Worm (Caenorhabditis elegans) whole organism, early embryonic: ENCODE results near the gene hrg-1.

ENCODE experiments used
- B0310.2 ChIP-seq: sonication (generic microtip); optimal IDR thresholded peaks from 2 replicates; lab custom pipeline; 2016; ENCODE audit warnings: mild to moderate bottlenecking, missing genetic modification characterization, missing compliant biosample characterization
- F13C5.2 ChIP-seq: sonication (generic microtip); optimal IDR thresholded peaks from 2 replicates; lab custom pipeline; 2017; ENCODE audit warnings: mild to moderate bottlenecking, missing genetic modification characterization, inconsistent platforms, missing compliant biosample characterization
- aly-1 ChIP-seq: sonication (generic microtip); optimal IDR thresholded peaks from 2 replicates; lab custom pipeline; 2016; ENCODE audit warnings: missing genetic modification characterization, missing compliant biosample characterization
- ama-1 ChIP-seq: fragments of 150-350 bp; optimal IDR thresholded peaks from 2 replicates; lab custom pipeline; 2014
- ceh-13 ChIP-seq: fragments of 200-800 bp; sonication (Bioruptor generic); optimal IDR thresholded peaks from 2 replicates; lab custom pipeline; 2018; ENCODE audit warnings: mild to moderate bottlenecking, missing genetic modification characterization, missing compliant biosample characterization
- ceh-36 ChIP-seq: sonication (generic microtip); optimal IDR thresholded peaks from 2 replicates; lab custom pipeline; 2016; ENCODE audit warnings: missing genetic modification characterization, inconsistent platforms, missing compliant biosample characterization
- ets-7 ChIP-seq: sonication (generic microtip); optimal IDR thresholded peaks from 2 replicates; lab custom pipeline; 2016; ENCODE audit warnings: missing genotype, missing genetic modification characterization, missing compliant biosample characterization
- flt-1 ChIP-seq: fragments of 200-800 bp; sonication (Bioruptor generic); IDR thresholded peaks from 2 replicates; pipeline ENCODE4 v1.3.6; 2022; ENCODE audit warnings: missing genetic modification characterization, missing compliant biosample characterization
- hmbx-1 ChIP-seq: sonication (generic microtip); optimal IDR thresholded peaks from 2 replicates; lab custom pipeline; 2016; ENCODE audit warnings: mild to moderate bottlenecking, missing genetic modification characterization, missing compliant biosample characterization
- hmg-4 ChIP-seq: fragments of 200-800 bp; sonication (Bioruptor generic); optimal IDR thresholded peaks from 2 replicates; lab custom pipeline; 2018; ENCODE audit warnings: mild to moderate bottlenecking, missing genetic modification characterization, missing compliant biosample characterization
- hnd-1 ChIP-seq: sonication (generic microtip); optimal IDR thresholded peaks from 2 replicates; lab custom pipeline; 2016; ENCODE audit warnings: missing genetic modification characterization, missing compliant biosample characterization
- pes-1 ChIP-seq: fragments of 200-800 bp; sonication (Bioruptor generic); IDR thresholded peaks from 2 replicates; pipeline ENCODE4 v1.3.6; 2022; ENCODE audit warnings: missing genetic modification reagents, missing genetic modification characterization, missing compliant biosample characterization
- scrt-1 ChIP-seq: fragments of 200-800 bp; sonication (Bioruptor generic); IDR thresholded peaks from 2 replicates; pipeline ENCODE4 v1.3.6; 2022; ENCODE audit warnings: missing genetic modification characterization, missing compliant biosample characterization
- sea-1 ChIP-seq: fragments of 200-800 bp; sonication (Bioruptor generic); conservative IDR thresholded peaks from 2 replicates; pipeline ENCODE4 v1.3.6; 2022; ENCODE audit warnings: missing genetic modification characterization, missing compliant biosample characterization
- tbx-11 ChIP-seq: fragments of 200-800 bp; sonication (Bioruptor generic); IDR thresholded peaks from 2 replicates; pipeline ENCODE4 v1.3.6; 2022; ENCODE audit warnings: missing genetic modification characterization, missing compliant biosample characterization
- tbx-37 ChIP-seq: fragments of 200-800 bp; sonication (Bioruptor generic); conservative IDR thresholded peaks from 2 replicates; pipeline ENCODE4 v1.3.6; 2022; ENCODE audit warnings: missing genetic modification reagents, missing genetic modification characterization, missing compliant biosample characterization
- tra-4 ChIP-seq: sonication (generic microtip); optimal IDR thresholded peaks from 2 replicates; lab custom pipeline; 2017; ENCODE audit warnings: missing genetic modification characterization, missing compliant biosample characterization

Gene hrg-1

DNA sequence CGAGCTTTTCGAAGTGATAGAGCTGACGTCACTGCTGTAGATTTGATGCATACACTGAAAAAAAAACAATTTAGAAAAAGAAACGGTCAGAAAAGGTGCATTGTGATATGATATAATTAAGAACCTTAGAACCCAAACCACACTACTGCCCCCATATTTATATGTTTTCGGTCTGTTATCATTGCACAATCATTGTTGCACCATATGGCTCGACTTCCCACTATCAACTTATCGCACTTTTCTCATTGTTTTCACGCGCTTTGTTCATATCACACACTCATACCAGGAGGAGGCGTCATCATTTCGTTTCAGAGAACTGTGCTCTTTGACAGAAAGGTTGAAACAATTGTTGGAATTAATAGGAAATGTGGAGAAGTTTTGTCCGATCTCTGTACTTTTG is 7.1 kb downstream of the hrg-1 start:
- no peak for TF ChIP-seq hnd-1 (tag; lab: Kevin White, UChicago)
- TF ChIP-seq tbx-37 = no peak
- no peak for TF ChIP-seq sea-1 (GFP tag; lab: Robert Waterston, UW)
- TF ChIP-seq ama-1 = no peak
- no peak for TF ChIP-seq scrt-1 (GFP tag; lab: Robert Waterston, UW)
- TF ChIP-seq ceh-36 (tag; lab: Kevin White, UChicago) = no peak
- TF ChIP-seq B0310.2 (tag; lab: Kevin White, UChicago) = no peak
- TF ChIP-seq hmbx-1 (tag; lab: Kevin White, UChicago) = no peak
- TF ChIP-seq ceh-13 (GFP tag; lab: Kevin White, UChicago) = no peak

DNA sequence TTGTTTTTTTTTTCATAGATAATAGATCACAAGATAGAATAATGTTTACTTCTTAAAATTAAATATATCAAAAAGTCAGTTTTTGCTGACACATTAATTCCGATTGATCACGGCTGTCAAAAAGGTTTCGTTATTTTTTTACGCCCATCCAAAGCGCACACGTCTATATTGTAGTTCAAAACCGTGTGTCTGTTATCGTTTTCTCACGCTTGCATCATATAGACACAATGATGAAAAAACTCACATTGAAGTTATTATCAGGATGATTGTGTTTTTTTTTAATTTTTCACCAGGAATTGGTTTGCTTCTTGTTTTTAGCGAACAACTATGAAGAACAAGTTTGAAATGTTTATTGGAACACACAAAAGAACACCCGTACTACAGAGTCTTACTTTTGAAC is 8.3 kb downstream of the hrg-1 start:
- no peak for TF ChIP-seq hnd-1 (tag; lab: Kevin White, UChicago)
- no peak for TF ChIP-seq hmg-4
- TF ChIP-seq B0310.2 (tag; lab: Kevin White, UChicago) = no peak
- no peak for TF ChIP-seq hmbx-1 (tag; lab: Kevin White, UChicago)
- no peak for TF ChIP-seq tbx-11 (GFP tag; lab: Robert Waterston, UW)
- no peak for TF ChIP-seq scrt-1 (GFP tag; lab: Robert Waterston, UW)
- no peak for TF ChIP-seq tbx-37
- TF ChIP-seq ets-7 (tag; lab: Kevin White, UChicago) = no peak
- TF ChIP-seq ceh-13 (GFP tag; lab: Kevin White, UChicago) = no peak
- no peak for TF ChIP-seq aly-1
- TF ChIP-seq F13C5.2 (tag; lab: Kevin White, UChicago) = no peak

DNA sequence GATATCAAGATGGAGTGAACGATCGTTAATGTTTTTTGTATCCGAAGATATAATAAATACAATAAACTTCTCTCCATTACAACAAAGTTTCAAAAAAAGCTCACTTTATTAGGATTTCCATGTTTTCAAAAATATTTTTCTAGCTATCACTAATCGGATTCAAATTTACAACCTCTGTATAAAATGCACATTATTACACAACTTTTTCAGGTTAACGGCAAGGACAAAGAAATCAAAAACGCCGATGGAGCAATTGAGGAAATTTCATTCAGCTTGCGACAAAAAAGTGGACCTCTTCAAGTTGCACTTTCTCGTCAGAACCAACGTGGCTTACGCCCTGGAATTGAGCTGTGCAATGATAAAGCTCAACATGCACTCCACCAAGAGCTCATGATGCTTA is 9.1 kb downstream of the hrg-1 start:
- no peak for TF ChIP-seq ceh-13 (GFP tag; lab: Kevin White, UChicago)
- no peak for TF ChIP-seq aly-1
- TF ChIP-seq flt-1 (GFP tag; lab: Robert Waterston, UW) = no peak
- TF ChIP-seq tra-4 (tag; lab: Kevin White, UChicago) = no peak
- no peak for TF ChIP-seq F13C5.2 (tag; lab: Kevin White, UChicago)
- TF ChIP-seq scrt-1 (GFP tag; lab: Robert Waterston, UW) = no peak
- TF ChIP-seq ceh-36 (tag; lab: Kevin White, UChicago) = no peak

DNA sequence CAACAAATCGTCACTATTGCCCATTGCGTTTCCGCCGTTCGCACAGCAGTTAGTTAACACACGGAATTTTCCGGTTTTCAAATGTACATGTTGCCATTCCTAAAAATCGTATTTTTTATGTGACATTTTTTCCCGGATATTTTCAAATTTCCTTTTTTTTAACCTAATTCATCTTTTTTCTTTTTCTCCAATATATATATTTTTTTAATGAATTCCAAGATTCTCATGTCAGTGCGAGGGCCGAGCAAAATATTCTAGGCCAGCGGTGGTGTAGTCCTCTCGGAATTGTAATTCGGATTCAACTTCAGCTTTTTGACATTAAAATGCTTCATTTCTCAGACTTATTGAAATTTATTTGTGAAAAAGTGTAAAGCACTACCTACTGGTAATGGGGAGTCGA is 11.0 kb downstream of the hrg-1 start, which contains the start of gene R02E12.4:
Gene R02E12.4 (plus strand): TSS at position 301 of the 400 bp plus-strand sequence.
- TF ChIP-seq tbx-37 = no peak
- no peak for TF ChIP-seq tbx-11 (GFP tag; lab: Robert Waterston, UW)

DNA sequence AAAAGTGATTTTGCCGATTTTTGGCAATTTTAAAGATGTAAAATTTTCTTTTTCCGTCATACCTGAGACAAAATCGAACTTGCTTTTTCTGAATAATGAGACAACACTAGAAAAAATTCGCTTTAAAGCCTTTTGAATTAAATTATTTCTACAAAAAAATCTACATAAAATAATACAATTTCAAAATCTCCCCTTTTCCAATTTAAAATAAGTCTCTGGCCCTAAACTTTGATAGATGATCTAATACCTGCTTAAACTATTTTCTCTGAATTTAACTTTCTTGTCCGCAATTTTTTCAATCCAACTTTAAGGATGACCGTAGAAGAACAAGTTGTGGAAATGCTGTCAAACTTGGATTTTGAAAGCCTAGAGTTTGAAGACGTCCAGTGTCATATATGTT is 12.8 kb downstream of the hrg-1 start, which contains the start of gene R02E12.12:
Gene R02E12.12 (plus strand): TSS at position 301 of the 400 bp plus-strand sequence.
- TF ChIP-seq sea-1 (GFP tag; lab: Robert Waterston, UW) (no peak), F13C5.2 (tag; lab: Kevin White, UChicago) (no peak), aly-1 (no peak), hnd-1 (tag; lab: Kevin White, UChicago) (no peak), tbx-37 (no peak), hmbx-1 (tag; lab: Kevin White, UChicago) (no peak), ama-1 (no peak), B0310.2 (tag; lab: Kevin White, UChicago) (no peak), scrt-1 (GFP tag; lab: Robert Waterston, UW) (no peak), pes-1 (GFP tag; lab: Robert Waterston, UW) (no peak), hmg-4 (no peak), flt-1 (GFP tag; lab: Robert Waterston, UW) (no peak), ceh-13 (GFP tag; lab: Kevin White, UChicago) (no peak), tbx-11 (GFP tag; lab: Robert Waterston, UW) (no peak), tra-4 (tag; lab: Kevin White, UChicago) (no peak), ceh-36 (tag; lab: Kevin White, UChicago) (no peak)

DNA sequence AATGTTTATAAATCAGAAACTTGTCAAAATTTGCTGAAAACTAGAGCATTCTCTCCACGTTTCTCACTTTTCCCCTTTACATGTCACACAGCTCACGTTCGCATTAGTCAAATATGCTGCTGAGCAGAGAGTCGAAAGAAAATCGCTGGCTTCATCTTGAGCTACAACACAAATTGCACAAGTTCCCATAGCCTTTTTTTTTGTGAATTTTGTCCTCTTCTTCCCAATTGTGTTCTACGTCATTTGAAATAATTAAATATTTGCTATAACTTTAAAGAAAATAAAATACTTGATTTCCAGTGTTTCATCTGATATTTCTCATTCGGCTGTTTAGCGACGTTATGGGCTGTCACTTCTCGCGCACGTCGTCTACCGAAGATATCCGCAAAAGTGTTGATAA is 19.0 kb downstream of the hrg-1 start, which contains the start of gene R02E12.5:
Gene R02E12.5 (plus strand): TSS at position 301 of the 400 bp plus-strand sequence.
- TF ChIP-seq sea-1 (GFP tag; lab: Robert Waterston, UW) (no peak), F13C5.2 (tag; lab: Kevin White, UChicago) (no peak), hmbx-1 (tag; lab: Kevin White, UChicago) (no peak), ceh-13 (GFP tag; lab: Kevin White, UChicago) (no peak), hnd-1 (tag; lab: Kevin White, UChicago) (no peak), tbx-37 (no peak), flt-1 (GFP tag; lab: Robert Waterston, UW) (no peak), tbx-11 (GFP tag; lab: Robert Waterston, UW) (no peak), ama-1 (no peak)

DNA sequence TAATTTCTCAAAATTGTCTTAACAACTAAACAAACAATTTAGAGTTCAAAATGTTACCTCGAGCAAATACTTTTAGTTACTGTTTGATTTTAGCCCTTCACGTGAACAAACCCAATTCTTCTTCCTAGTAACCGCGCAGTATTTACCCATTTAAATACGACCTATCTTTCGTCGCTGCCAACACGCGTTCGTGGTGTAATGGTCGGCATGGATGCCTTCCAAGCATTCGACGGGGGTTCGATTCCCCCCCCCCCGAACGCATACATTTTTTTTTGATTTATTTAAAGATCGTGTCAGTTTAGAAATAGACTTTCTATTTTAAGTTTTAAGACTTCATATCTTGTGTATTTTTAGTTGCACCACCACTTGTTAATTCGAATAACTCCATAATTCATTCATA is 21.6 kb downstream of the hrg-1 start:
- no peak for TF ChIP-seq tra-4 (tag; lab: Kevin White, UChicago)
- TF ChIP-seq B0310.2 (tag; lab: Kevin White, UChicago) = peak; percentile 30
- no peak for TF ChIP-seq hmg-4
- TF ChIP-seq hmbx-1 (tag; lab: Kevin White, UChicago) = peak; percentile 21
- peak; percentile 73; the same call in 1 of the 2 replicates for TF ChIP-seq sea-1 (GFP tag; lab: Robert Waterston, UW)
- peak; percentile 72 for TF ChIP-seq flt-1 (GFP tag; lab: Robert Waterston, UW)
- TF ChIP-seq tbx-37 = peak; percentile 66
- TF ChIP-seq F13C5.2 (tag; lab: Kevin White, UChicago) = peak; percentile 62
- TF ChIP-seq pes-1 (GFP tag; lab: Robert Waterston, UW) = peak; percentile 87
- TF ChIP-seq aly-1 = peak; percentile 66
- no peak for TF ChIP-seq ama-1
- peak; percentile 59 for TF ChIP-seq ceh-13 (GFP tag; lab: Kevin White, UChicago)
- peak; percentile 56 for TF ChIP-seq hnd-1 (tag; lab: Kevin White, UChicago)
- TF ChIP-seq scrt-1 (GFP tag; lab: Robert Waterston, UW) = peak; percentile 79
- TF ChIP-seq ets-7 (tag; lab: Kevin White, UChicago) = peak; percentile 39
- TF ChIP-seq ceh-36 (tag; lab: Kevin White, UChicago) = peak; percentile 37
- TF ChIP-seq tbx-11 (GFP tag; lab: Robert Waterston, UW) = peak; percentile 78
